Worm (Caenorhabditis elegans): ENCODE results near the gene F45E1.4.
A peak's percentile ranks its signal among the peaks of the same experiment; 100 is the strongest.

F45E1.4 gene

DNA sequence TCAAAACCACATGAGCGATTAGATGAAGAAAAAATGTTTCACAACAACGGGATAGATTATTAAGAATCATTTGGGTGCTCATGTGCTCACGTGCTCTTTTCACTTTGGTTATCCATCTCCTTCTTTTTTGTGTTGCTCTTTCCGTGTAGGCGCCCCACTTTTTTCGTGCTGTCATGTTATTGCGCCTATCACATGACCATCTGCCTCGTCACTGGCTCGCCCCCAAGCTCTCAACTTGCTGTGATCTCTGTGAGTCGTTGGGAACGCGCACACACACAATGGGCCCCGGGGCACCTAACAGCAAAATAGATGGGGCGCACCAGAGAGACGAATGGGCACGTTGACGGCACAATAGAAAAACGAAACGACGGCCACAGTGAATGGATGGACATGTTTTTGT, 35.8 kb downstream of the F45E1.4 start (continued):
- TF ChIP-seq T26A8.4 (GFP tag; IDR thresholded peaks at IDR 0.05) (peak; percentile 36; the same call in 1 of the 2 replicates), nhr-6 (tag; optimal IDR thresholded peaks at IDR 0.05) (no peak), nhr-77 (tag; optimal IDR thresholded peaks at IDR 0.05) (no peak), nhr-11 (tag; optimal IDR thresholded peaks at IDR 0.05) (peak; percentile 93), F10B5.3 (tag; optimal IDR thresholded peaks at IDR 0.05) (no peak), php-3 (GFP tag; IDR thresholded peaks at IDR 0.05) (no peak), daf-8 (GFP tag; IDR thresholded peaks at IDR 0.05) (no peak), pqm-1 (tag; optimal IDR thresholded peaks at IDR 0.05) (no peak), Y105C5A.15 (GFP tag; IDR thresholded peaks at IDR 0.05) (no peak), nhr-25 (tag; optimal IDR thresholded peaks at IDR 0.05; ENCODE audit: borderline replicate concordance, insufficient read depth) (no peak), ceh-44 (GFP tag; IDR thresholded peaks at IDR 0.05) (no peak), nhr-42 (GFP tag; IDR thresholded peaks at IDR 0.05) (no peak), hif-1 (tag; optimal IDR thresholded peaks at IDR 0.05) (peak; percentile 17 to 88), Y75B8A.6 (GFP tag; IDR thresholded peaks at IDR 0.05) (no peak), duxl-1 (tag; optimal IDR thresholded peaks at IDR 0.05; ENCODE audit: poor library complexity) (no peak), lin-13 (GFP tag; optimal IDR thresholded peaks at IDR 0.05) (peak; percentile 7), rbr-2 (tag; optimal IDR thresholded peaks at IDR 0.05) (peak; percentile 86), F37D6.2 (tag; optimal IDR thresholded peaks at IDR 0.05) (peak; percentile 75), D1046.2 (GFP tag; IDR thresholded peaks at IDR 0.05) (no peak), pha-4 (GFP tag; IDR thresholded peaks at IDR 0.05) (peak; percentile 33; the same call in 1 of the 2 replicates), pha-4 (tag; optimal IDR thresholded peaks at IDR 0.05) (no peak), dpl-1 (GFP tag; optimal IDR thresholded peaks at IDR 0.05) (peak; percentile 25), lin-29 (GFP tag; IDR thresholded peaks at IDR 0.05) (no peak), lir-3 (tag; optimal IDR thresholded peaks at IDR 0.05) (no peak), nhr-10 (tag; optimal IDR thresholded peaks at IDR 0.05) (no peak), ztf-7 (tag; optimal IDR thresholded peaks at IDR 0.05) (no peak), egl-27 (tag; optimal IDR thresholded peaks at IDR 0.05) (no peak), daf-16 (GFP tag; optimal IDR thresholded peaks at IDR 0.05) (peak in 1 of 2 experiments; percentile 89), daf-16 (tag; optimal IDR thresholded peaks at IDR 0.05) (no peak), lim-7 (GFP tag; IDR thresholded peaks at IDR 0.05) (no peak), ZK546.5 (tag; optimal IDR thresholded peaks at IDR 0.05) (no peak), nhr-28 (tag; optimal IDR thresholded peaks at IDR 0.05) (peak; percentile 2), nhr-48 (tag; optimal IDR thresholded peaks at IDR 0.05) (peak; percentile 53), spr-3 (GFP tag; optimal IDR thresholded peaks at IDR 0.05) (no peak), unc-39 (tag; optimal IDR thresholded peaks at IDR 0.05) (no peak), aha-1 (tag) (peak; percentile 98), F44E2.7 (GFP tag; IDR thresholded peaks at IDR 0.05) (no peak), Y48G9A.11 (GFP tag; IDR thresholded peaks at IDR 0.05) (no peak), dve-1 (tag; optimal IDR thresholded peaks at IDR 0.05; ENCODE audit: insufficient read depth) (peak; percentile 74), lin-15B (tag; optimal IDR thresholded peaks at IDR 0.05) (no peak), spr-1 (tag; optimal IDR thresholded peaks at IDR 0.05) (no peak), mes-2 (tag; optimal IDR thresholded peaks at IDR 0.05; ENCODE audit: poor library complexity, severe bottlenecking) (peak; percentile 65), daf-12 (tag; optimal IDR thresholded peaks at IDR 0.05) (no peak), snpc-4 (tag; optimal IDR thresholded peaks at IDR 0.05) (no peak), madf-5 (GFP tag; IDR thresholded peaks at IDR 0.05) (no peak), lsy-2 (tag; optimal IDR thresholded peaks at IDR 0.05) (peak; percentile 62 to 89), ceh-82 (tag; optimal IDR thresholded peaks at IDR 0.05) (no peak), mxl-3 (GFP tag; optimal IDR thresholded peaks at IDR 0.05) (peak; percentile 21), unc-130 (GFP tag; optimal IDR thresholded peaks at IDR 0.05) (no peak), ZK337.2 (GFP tag; IDR thresholded peaks at IDR 0.05) (0 out of 2 replicates have a peak, but pooled peaks have one; percentile 28), ama-1 (optimal IDR thresholded peaks at IDR 0.05) (peak; percentile 62), lin-1 (GFP tag; IDR thresholded peaks at IDR 0.05) (no peak), F26F4.8 (GFP tag; conservative IDR thresholded peaks at IDR 0.05) (no peak)
